Fruit fly (Drosophila melanogaster): Measurements from ENCODE around the gene Tudor-SN.

The Tudor-SN gene

dm6 chr3L:246644-247199, 17.5 kb downstream of the Tudor-SN start (continued):
- TF ChIP-seq HLH54F (GFP tag; optimal IDR thresholded peaks at IDR 0.05) (peak; percentile 36), zen2 (GFP tag; IDR thresholded peaks at IDR 0.05; ENCODE audit: partially characterized antibody) (peak; percentile 41; the same call in 2 of the 3 replicates), HmgZ (tag; optimal IDR thresholded peaks at IDR 0.05) (peak; percentile 87), CG17802 (tag; optimal IDR thresholded peaks at IDR 0.05) (peak; percentile 42), en (GFP tag; optimal IDR thresholded peaks at IDR 0.05) (peak; percentile 36), mam (GFP tag; optimal IDR thresholded peaks at IDR 0.05) (peak; percentile 41), Atf-2 (GFP tag; optimal IDR thresholded peaks at IDR 0.05) (peak; percentile 50), CG16863 (GFP tag; optimal IDR thresholded peaks at IDR 0.05) (peak; percentile 26), BEAF-32 (GFP tag; optimal IDR thresholded peaks at IDR 0.05) (peak; percentile 68), Dek (tag; optimal IDR thresholded peaks at IDR 0.05) (no peak), dan (GFP tag; IDR thresholded peaks at IDR 0.05) (no peak), exex (tag; optimal IDR thresholded peaks at IDR 0.05) (no peak), gro (GFP tag; optimal IDR thresholded peaks at IDR 0.05) (peak; percentile 70), CG10209 (GFP tag; optimal IDR thresholded peaks at IDR 0.05) (peak; percentile 39), lbe (GFP tag; optimal IDR thresholded peaks at IDR 0.05) (peak; percentile 38), CG1792 (GFP tag; optimal IDR thresholded peaks at IDR 0.05) (peak; percentile 45), wek (GFP tag; optimal IDR thresholded peaks at IDR 0.05) (no peak), dmrt11E (tag; optimal IDR thresholded peaks at IDR 0.05) (peak; percentile 23), fu2 (GFP tag; optimal IDR thresholded peaks at IDR 0.05) (peak; percentile 35), ham (GFP tag; IDR thresholded peaks at IDR 0.05) (no peak), eve (GFP tag; optimal IDR thresholded peaks at IDR 0.05) (peak in 1 of 2 experiments; percentile 64), gsb (GFP tag; IDR thresholded peaks at IDR 0.05) (peak; percentile 45; the same call in 1 of the 2 replicates), slbo (GFP tag; IDR thresholded peaks at IDR 0.05) (peak; percentile 69), Dll (GFP tag; IDR thresholded peaks at IDR 0.05; ENCODE audit: partially characterized antibody) (peak; percentile 25; the same call in 2 of the 4 replicates), Side (GFP tag; optimal IDR thresholded peaks at IDR 0.05) (peak; percentile 54), Sry-δ (GFP tag; optimal IDR thresholded peaks at IDR 0.05) (peak; percentile 77), ato (GFP tag; IDR thresholded peaks at IDR 0.05; ENCODE audit: partially characterized antibody) (peak; percentile 73), nmo (GFP tag; optimal IDR thresholded peaks at IDR 0.05) (peak; percentile 64), CG5953 (GFP tag; IDR thresholded peaks at IDR 0.05) (peak; percentile 54; the same call in 1 of the 2 replicates), CG7963 (GFP tag; IDR thresholded peaks at IDR 0.05; ENCODE audit: partially characterized antibody) (peak; percentile 80), Dp (GFP tag; optimal IDR thresholded peaks at IDR 0.05) (peak; percentile 89), bbx (GFP tag; IDR thresholded peaks at IDR 0.05; ENCODE audit: partially characterized antibody) (peak; percentile 73), CG17829 (tag; optimal IDR thresholded peaks at IDR 0.05) (peak; percentile 49), H15 (GFP tag; IDR thresholded peaks at IDR 0.05) (0 out of 3 replicates have a peak, but pooled peaks have one; percentile 40), zfh1 (GFP tag; IDR thresholded peaks at IDR 0.05) (peak; percentile 66; the same call in 2 of the 3 replicates), MESR4 (GFP tag; optimal IDR thresholded peaks at IDR 0.05) (peak; percentile 99), CG9797 (GFP tag; optimal IDR thresholded peaks at IDR 0.05) (peak; percentile 49), fru (optimal IDR thresholded peaks at IDR 0.05) (no peak), gce (GFP tag; IDR thresholded peaks at IDR 0.05) (0 out of 3 replicates have a peak, but pooled peaks have one; percentile 52), NC2β (GFP tag; optimal IDR thresholded peaks at IDR 0.05) (peak; percentile 68), HLHmδ (GFP tag; optimal IDR thresholded peaks at IDR 0.05) (no peak), repo (GFP tag; optimal IDR thresholded peaks at IDR 0.05) (peak; percentile 32), vfl (GFP tag; optimal IDR thresholded peaks at IDR 0.05) (peak; percentile 22), CG5245 (GFP tag; optimal IDR thresholded peaks at IDR 0.05) (peak; percentile 30), CG10565 (GFP tag; optimal IDR thresholded peaks at IDR 0.05) (no peak), B-H2 (GFP tag; optimal IDR thresholded peaks at IDR 0.05) (peak; percentile 70), jumu (GFP tag; optimal IDR thresholded peaks at IDR 0.05) (peak; percentile 42), Mes4 (GFP tag; optimal IDR thresholded peaks at IDR 0.05) (peak; percentile 49), CG17186 (GFP tag; optimal IDR thresholded peaks at IDR 0.05) (peak; percentile 67), gfzf (GFP tag; optimal IDR thresholded peaks at IDR 0.05) (peak; percentile 49)
